Worm (Caenorhabditis elegans) whole organism, L4 larva: ENCODE results near the gene K08E4.7.

Experiments used
- R02D3.7 ChIP-seq: fragments of 150-350 bp; sonication (generic microtip); optimal IDR thresholded peaks from 3 replicates; lab custom pipeline; 2014; ENCODE audit warnings: missing biosample characterization, missing genetic modification characterization
- daf-8 ChIP-seq: fragments of 200-800 bp; sonication (Bioruptor generic); IDR thresholded peaks from 2 replicates; pipeline ENCODE4 v1.3.6; 2022; ENCODE audit warnings: missing genetic modification characterization, missing compliant biosample characterization
- jun-1 ChIP-seq: fragments of 150-350 bp; optimal IDR thresholded peaks from 2 replicates; lab custom pipeline; 2014; ENCODE audit warnings: missing biosample characterization, missing genetic modification reagents, missing genetic modification characterization
- lin-13 ChIP-seq: fragments of 150-350 bp; optimal IDR thresholded peaks from 2 replicates; lab custom pipeline; 2014; ENCODE audit warnings: missing biosample characterization, missing genetic modification reagents, missing genetic modification characterization
- lin-15B ChIP-seq: fragments of 150-350 bp; sonication (generic microtip); optimal IDR thresholded peaks from 3 replicates; lab custom pipeline; 2014; ENCODE audit warnings: missing biosample characterization, missing genetic modification characterization
- lsy-2 ChIP-seq, 2 experiments: fragments of 150-350 bp in 1 of 2; sonication (generic microtip) in 1 of 2; optimal IDR thresholded peaks; 2 replicates each; lab custom pipeline; 2014 to 2017; ENCODE audit warnings: missing biosample characterization in 2 of 2, missing genetic modification characterization in 2 of 2
- pha-4 ChIP-seq, 2 experiments: fragments of 150-350 bp in 1 of 2; fragments of 200-800 bp in 1 of 2; sonication (Bioruptor generic) in 1 of 2; IDR thresholded peaks in 1 of 2; optimal IDR thresholded peaks in 1 of 2; 2 replicates each; pipeline versions ENCODE4 v1.3.6 to Lab custom; 2014 to 2022; ENCODE audit warnings: missing genetic modification characterization in 2 of 2, missing genetic modification reagents in 2 of 2, missing biosample characterization in 1 of 2, missing compliant biosample characterization in 1 of 2
- spr-1 ChIP-seq: sonication (generic microtip); optimal IDR thresholded peaks from 2 replicates; lab custom pipeline; 2016; ENCODE audit warnings: mild to moderate bottlenecking, missing genetic modification characterization, missing compliant biosample characterization

DNA sequence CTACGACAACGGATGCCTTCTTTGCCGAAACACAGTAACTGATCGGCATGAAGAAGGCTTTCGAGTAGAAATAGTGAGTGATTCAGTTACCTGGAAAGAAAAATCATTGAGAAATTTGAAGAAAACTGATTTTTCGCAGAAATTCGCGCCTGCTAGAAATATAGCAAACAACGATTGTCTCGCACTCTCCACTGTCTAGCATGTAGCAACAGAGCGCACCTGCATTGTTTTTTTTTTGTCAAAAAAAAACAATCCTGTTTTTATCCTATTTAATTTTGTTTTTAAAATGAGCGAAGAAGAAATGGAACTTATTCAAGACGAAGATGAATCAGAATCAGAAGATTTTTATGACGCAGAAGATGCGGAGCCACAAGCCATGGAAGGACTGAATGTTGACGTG, 45.5 kb downstream of the K08E4.7 start, which contains the start of the genes ddb-1 and M18.6:
- TF ChIP-seq R02D3.7 (tag; lab: Kevin White, UChicago): no peak
- peak in 1 of 2 experiments; percentile 56 for TF ChIP-seq lsy-2 (tag; optimal IDR thresholded peaks at IDR 0.05; lab: Kevin White, UChicago)
- no peak for TF ChIP-seq daf-8 (GFP tag; lab: Robert Waterston, UW)
- TF ChIP-seq lin-15B (tag; lab: Kevin White, UChicago): no peak
- no peak for TF ChIP-seq jun-1 (tag; lab: Kevin White, UChicago)
- TF ChIP-seq pha-4 (GFP tag; IDR thresholded peaks at IDR 0.05; lab: Robert Waterston, UW): no peak
- peak; percentile 19 for TF ChIP-seq pha-4 (tag; optimal IDR thresholded peaks at IDR 0.05; lab: Kevin White, UChicago)
- no peak for TF ChIP-seq lin-13
- no peak for TF ChIP-seq spr-1
